Fruit fly (Drosophila melanogaster) whole organism, wandering third instar larva: ENCODE results near the gene Muc30E.
A peak's percentile ranks its signal among the peaks of the same experiment; 100 is the strongest.

Experiments used
- Abd-B ChIP-seq: fragments of >200 bp; optimal IDR thresholded peaks from 2 replicates; lab custom pipeline; 2017; ENCODE audit warnings: missing biosample characterization, missing genetic modification characterization
- CG32264 ChIP-seq: fragments of 200-800 bp; sonication (Bioruptor generic); optimal IDR thresholded peaks from 2 replicates; lab custom pipeline; 2016; ENCODE audit warnings: missing biosample characterization, missing genetic modification characterization
- CG9705 ChIP-seq: fragments of 200-800 bp; sonication (Bioruptor generic); optimal IDR thresholded peaks from 2 replicates; lab custom pipeline; 2018; ENCODE audit warnings: missing biosample characterization, mild to moderate bottlenecking, missing genetic modification characterization
- CrebA ChIP-seq: fragments of 200-800 bp; sonication (Bioruptor generic); optimal IDR thresholded peaks from 2 replicates; lab custom pipeline; 2016; ENCODE audit warnings: missing biosample characterization, mild to moderate bottlenecking, missing genetic modification characterization, borderline replicate concordance
- Dif ChIP-seq: fragments of 200-275, 200-300 bp; sonication (Bioruptor generic); optimal IDR thresholded peaks from 2 replicates; lab custom pipeline; 2018; ENCODE audit warnings: missing biosample characterization, missing genetic modification characterization; ENCODE audit not compliant: partially characterized antibody
- GATAd ChIP-seq: sonication (Bioruptor generic); optimal IDR thresholded peaks from 2 replicates; lab custom pipeline; 2016; ENCODE audit warnings: missing biosample characterization, missing genetic modification characterization
- HLH106 ChIP-seq: fragments of 200-800 bp; optimal IDR thresholded peaks from 3 replicates; lab custom pipeline; 2019; ENCODE audit warnings: missing biosample characterization, mild to moderate bottlenecking, missing genetic modification characterization, moderate library complexity
- Hnf4 ChIP-seq: fragments of 200-800 bp; sonication (Bioruptor generic); optimal IDR thresholded peaks from 2 replicates; lab custom pipeline; 2016; ENCODE audit warnings: missing biosample characterization, mild to moderate bottlenecking, missing genetic modification characterization
- Hr83 ChIP-seq: fragments of 200-300 bp; sonication (Bioruptor generic); optimal IDR thresholded peaks from 2 replicates; lab custom pipeline; 2016; ENCODE audit warnings: missing biosample characterization, mild to moderate bottlenecking, missing genetic modification characterization, moderate library complexity; ENCODE audit not compliant: poor library complexity, severe bottlenecking
- Jra ChIP-seq: sonication (Bioruptor generic); optimal IDR thresholded peaks from 2 replicates; lab custom pipeline; 2016; ENCODE audit warnings: missing biosample characterization, missing genetic modification characterization
- Mio ChIP-seq: sonication (Bioruptor generic); optimal IDR thresholded peaks from 2 replicates; lab custom pipeline; 2016; ENCODE audit warnings: missing biosample characterization, missing genetic modification characterization
- Myc ChIP-seq: fragments of >200 bp; optimal IDR thresholded peaks from 2 replicates; lab custom pipeline; 2017
- OdsH ChIP-seq: fragments of 200-800 bp; sonication (Bioruptor generic); optimal IDR thresholded peaks from 2 replicates; lab custom pipeline; 2016; ENCODE audit warnings: missing biosample characterization, mild to moderate bottlenecking, missing genetic modification characterization
- Rel ChIP-seq, 2 experiments: fragments of 200-800 bp; sonication (Bioruptor generic) in 1 of 2; optimal IDR thresholded peaks; 2 replicates in 1 of 2; 3 replicates in 1 of 2; lab custom pipeline; 2016 to 2019; ENCODE audit warnings: mild to moderate bottlenecking in 2 of 2, missing biosample characterization in 2 of 2, missing genetic modification characterization in 2 of 2, moderate library complexity in 1 of 2
- Sp1 ChIP-seq: fragments of 200-800 bp; sonication (Bioruptor generic); optimal IDR thresholded peaks from 3 replicates; lab custom pipeline; 2019; ENCODE audit warnings: missing biosample characterization, mild to moderate bottlenecking, missing genetic modification characterization, moderate library complexity
- Vsx2 ChIP-seq: fragments of 200-300, 225-300 bp; sonication (Bioruptor generic); optimal IDR thresholded peaks from 2 replicates; lab custom pipeline; 2018; ENCODE audit warnings: missing biosample characterization, missing genetic modification characterization; ENCODE audit not compliant: partially characterized antibody
- br ChIP-seq: fragments of 200-800 bp; sonication (Bioruptor generic); optimal IDR thresholded peaks from 2 replicates; lab custom pipeline; 2016; ENCODE audit warnings: missing biosample characterization, missing genetic modification characterization
- brk ChIP-seq: fragments of 200-800 bp; sonication (Bioruptor generic); optimal IDR thresholded peaks from 2 replicates; lab custom pipeline; 2016; ENCODE audit warnings: missing biosample characterization, mild to moderate bottlenecking, missing genetic modification characterization
- dmrt93B ChIP-seq: fragments of 200-800 bp; sonication (Bioruptor generic); optimal IDR thresholded peaks from 2 replicates; lab custom pipeline; 2018; ENCODE audit warnings: missing biosample characterization, mild to moderate bottlenecking, missing genetic modification characterization
- dsf ChIP-seq: sonication (Bioruptor generic); optimal IDR thresholded peaks from 2 replicates; lab custom pipeline; 2016; ENCODE audit warnings: missing biosample characterization, missing genetic modification characterization, borderline replicate concordance
- ey ChIP-seq: fragments of 200-800 bp; sonication (Bioruptor generic); optimal IDR thresholded peaks from 2 replicates; lab custom pipeline; 2016; ENCODE audit warnings: missing biosample characterization, missing genetic modification characterization
- foxo ChIP-seq, 2 experiments: fragments of 200-800 bp; sonication (Bioruptor generic); optimal IDR thresholded peaks; 2 replicates in 1 of 2; 3 replicates in 1 of 2; lab custom pipeline; 2016 to 2017; ENCODE audit warnings: missing biosample characterization in 2 of 2, missing genetic modification characterization in 2 of 2
- fru ChIP-seq: fragments of 200-800 bp; sonication (Bioruptor generic); optimal IDR thresholded peaks from 3 replicates; lab custom pipeline; 2016; ENCODE audit warnings: missing biosample characterization, mild to moderate bottlenecking, missing genetic modification characterization
- h ChIP-seq: fragments of 200-800 bp; sonication (Bioruptor generic); optimal IDR thresholded peaks from 3 replicates; lab custom pipeline; 2016; ENCODE audit warnings: missing biosample characterization, mild to moderate bottlenecking, missing genetic modification characterization
- jim ChIP-seq: fragments of 175-275, 200-325 bp; sonication (Bioruptor generic); optimal IDR thresholded peaks from 2 replicates; lab custom pipeline; 2016; ENCODE audit warnings: missing biosample characterization, mild to moderate bottlenecking, missing genetic modification characterization
- lola ChIP-seq: fragments of >200 bp; optimal IDR thresholded peaks from 2 replicates; lab custom pipeline; 2017; ENCODE audit warnings: missing biosample characterization, missing genetic modification characterization
- pan ChIP-seq: fragments of >200 bp; optimal IDR thresholded peaks from 2 replicates; lab custom pipeline; 2017
- psq ChIP-seq: fragments of 200-800 bp; sonication (Bioruptor generic); optimal IDR thresholded peaks from 3 replicates; lab custom pipeline; 2017; ENCODE audit warnings: missing biosample characterization, mild to moderate bottlenecking, missing genetic modification characterization, moderate library complexity
- sage ChIP-seq: fragments of 200-800 bp; sonication (Bioruptor generic); optimal IDR thresholded peaks from 2 replicates; lab custom pipeline; 2016; ENCODE audit warnings: missing biosample characterization, mild to moderate bottlenecking, missing genetic modification characterization
- sv ChIP-seq: fragments of 200-800 bp; sonication (Bioruptor generic); optimal IDR thresholded peaks from 3 replicates; lab custom pipeline; 2016; ENCODE audit warnings: missing biosample characterization, missing genetic modification characterization
- tai ChIP-seq: sonication (Bioruptor generic); optimal IDR thresholded peaks from 2 replicates; lab custom pipeline; 2016; ENCODE audit warnings: missing biosample characterization, missing genetic modification characterization
- usp ChIP-seq: fragments of >200 bp; optimal IDR thresholded peaks from 2 replicates; lab custom pipeline; 2017; ENCODE audit warnings: missing biosample characterization, missing genetic modification characterization
- woc ChIP-seq: sonication (Bioruptor generic); optimal IDR thresholded peaks from 2 replicates; lab custom pipeline; 2016; ENCODE audit warnings: missing biosample characterization, mild to moderate bottlenecking, missing genetic modification characterization

Gene Muc30E

dm6 chr2L:9886086-9886485 lies 16.8 kb downstream of the Muc30E start, which contains the start of gene nAChRalpha6:
Gene nAChRalpha6 (minus strand): TSS chr2L:9886250.
- TF ChIP-seq brk (GFP tag; lab: Kevin White, UChicago) (no peak), h (GFP tag; lab: Kevin White, UChicago) (no peak), Sp1 (GFP tag; lab: Kevin White, UChicago) (no peak), CrebA (GFP tag; lab: Kevin White, UChicago) (no peak), fru (no peak), foxo (GFP tag; optimal IDR thresholded peaks at IDR 0.05; lab: Kevin White, UChicago) (no peak), dmrt93B (GFP tag; lab: Kevin White, UChicago) (no peak), br (GFP tag; lab: Kevin White, UChicago) (no peak), GATAd (GFP tag; lab: Kevin White, UChicago) (no peak), usp (GFP tag; lab: Kevin White, UChicago) (no peak), HLH106 (tag; lab: Kevin White, UChicago) (no peak), tai (GFP tag; lab: Kevin White, UChicago) (no peak), Hnf4 (GFP tag; lab: Kevin White, UChicago) (no peak), Rel (GFP tag; optimal IDR thresholded peaks at IDR 0.05; lab: Kevin White, UChicago) (no peak), Rel (tag; optimal IDR thresholded peaks at IDR 0.05; lab: Kevin White, UChicago) (no peak), Vsx2 (GFP tag; lab: Kevin White, UChicago) (no peak), jim (GFP tag; lab: Kevin White, UChicago) (no peak), CG32264 (GFP tag; lab: Kevin White, UChicago) (no peak)

- TF ChIP-seq ey (no peak), pan (lab: Kevin White, UChicago) (no peak)
- TF ChIP-seq, all 38 proteins: peak for 0
These were observed 20.4 kb downstream of the Muc30E start for dm6 chr2L:9882393-9882971.

- TF ChIP-seq Vsx2 (GFP tag; lab: Kevin White, UChicago): no peak
- TF ChIP-seq fru: peak; percentile 18
- no peak for TF ChIP-seq OdsH (GFP tag; lab: Kevin White, UChicago)
- TF ChIP-seq woc (GFP tag; lab: Kevin White, UChicago): no peak
- TF ChIP-seq Sp1 (GFP tag; lab: Kevin White, UChicago): peak; percentile 23
- no peak for TF ChIP-seq lola (GFP tag; lab: Kevin White, UChicago)
- TF ChIP-seq Hr83: no peak
- no peak for TF ChIP-seq CrebA (GFP tag; lab: Kevin White, UChicago)
- TF ChIP-seq br (GFP tag; lab: Kevin White, UChicago): no peak
- no peak for TF ChIP-seq CG9705 (GFP tag; lab: Kevin White, UChicago)
- no peak for TF ChIP-seq pan (lab: Kevin White, UChicago)
- no peak for TF ChIP-seq tai (GFP tag; lab: Kevin White, UChicago)
- no peak for TF ChIP-seq psq (GFP tag; lab: Kevin White, UChicago)
- peak; percentile 12 for TF ChIP-seq ey
- no peak for TF ChIP-seq sage
- no peak for TF ChIP-seq sv
- no peak for TF ChIP-seq jim (GFP tag; lab: Kevin White, UChicago)
- no peak for TF ChIP-seq Rel (GFP tag; optimal IDR thresholded peaks at IDR 0.05; lab: Kevin White, UChicago)
- no peak for TF ChIP-seq Rel (tag; optimal IDR thresholded peaks at IDR 0.05; lab: Kevin White, UChicago)
- TF ChIP-seq dmrt93B (GFP tag; lab: Kevin White, UChicago): no peak
- no peak for TF ChIP-seq usp (GFP tag; lab: Kevin White, UChicago)
- TF ChIP-seq h (GFP tag; lab: Kevin White, UChicago): no peak
- peak; percentile 17 for TF ChIP-seq HLH106 (tag; lab: Kevin White, UChicago)
- no peak for TF ChIP-seq brk (GFP tag; lab: Kevin White, UChicago)
- TF ChIP-seq Mio (GFP tag; lab: Kevin White, UChicago): no peak
- no peak for TF ChIP-seq Jra (GFP tag; lab: Kevin White, UChicago)
- TF ChIP-seq foxo (GFP tag; optimal IDR thresholded peaks at IDR 0.05; lab: Kevin White, UChicago): peak in 1 of 2 experiments; percentile 35
- no peak for TF ChIP-seq CG32264 (GFP tag; lab: Kevin White, UChicago)
- TF ChIP-seq Hnf4 (GFP tag; lab: Kevin White, UChicago): no peak
These were observed 38.6 kb downstream of the Muc30E start for dm6 chr2L:9864337-9864736.

- no peak for TF ChIP-seq Abd-B (GFP tag; lab: Kevin White, UChicago)
- TF ChIP-seq brk (GFP tag; lab: Kevin White, UChicago): no peak
- no peak for TF ChIP-seq Vsx2 (GFP tag; lab: Kevin White, UChicago)
- no peak for TF ChIP-seq dsf (GFP tag; lab: Kevin White, UChicago)
- no peak for TF ChIP-seq Hnf4 (GFP tag; lab: Kevin White, UChicago)
- TF ChIP-seq h (GFP tag; lab: Kevin White, UChicago): no peak
- no peak for TF ChIP-seq psq (GFP tag; lab: Kevin White, UChicago)
- TF ChIP-seq Hr83: no peak
- no peak for TF ChIP-seq Rel (GFP tag; optimal IDR thresholded peaks at IDR 0.05; lab: Kevin White, UChicago)
- TF ChIP-seq Rel (tag; optimal IDR thresholded peaks at IDR 0.05; lab: Kevin White, UChicago): no peak
- TF ChIP-seq Myc: no peak
- no peak for TF ChIP-seq Dif (GFP tag; lab: Kevin White, UChicago)
- no peak for TF ChIP-seq br (GFP tag; lab: Kevin White, UChicago)
- no peak for TF ChIP-seq HLH106 (tag; lab: Kevin White, UChicago)
- TF ChIP-seq foxo (GFP tag; optimal IDR thresholded peaks at IDR 0.05; lab: Kevin White, UChicago): no peak
- TF ChIP-seq usp (GFP tag; lab: Kevin White, UChicago): no peak
- TF ChIP-seq OdsH (GFP tag; lab: Kevin White, UChicago): no peak
- TF ChIP-seq Jra (GFP tag; lab: Kevin White, UChicago): no peak
- TF ChIP-seq jim (GFP tag; lab: Kevin White, UChicago): no peak
These were observed 39.4 kb downstream of the Muc30E start for dm6 chr2L:9863479-9863878.
